Fruit fly (Drosophila melanogaster) whole organism, pupa: ENCODE data around the gene comm3.

Experiments
- CG10348 ChIP-seq: fragments of 200-800 bp; sonication (Bioruptor generic); IDR thresholded peaks from 2 replicates; pipeline ENCODE4 v1.3.6; 2022; ENCODE audit warnings: missing biosample characterization, missing genetic modification characterization
- CG12605 ChIP-seq: fragments of 200-800 bp; sonication (Bioruptor generic); IDR thresholded peaks from 2 replicates; pipeline ENCODE4 v1.3.6; 2022; ENCODE audit warnings: missing biosample characterization, missing genetic modification characterization
- CG13204 ChIP-seq: fragments of 200-800 bp; sonication (Bioruptor generic); optimal IDR thresholded peaks from 2 replicates; lab custom pipeline; 2018; ENCODE audit warnings: missing biosample characterization, mild to moderate bottlenecking, missing genetic modification characterization, moderate library complexity
- CG14655 ChIP-seq: fragments of 200-800 bp; sonication (Bioruptor generic); optimal IDR thresholded peaks from 3 replicates; lab custom pipeline; 2017; ENCODE audit warnings: mild to moderate bottlenecking, missing biosample characterization, missing genetic modification reagents, missing genetic modification characterization
- CG15710 ChIP-seq: fragments of 200-800 bp; sonication (Bioruptor generic); optimal IDR thresholded peaks from 2 replicates; lab custom pipeline; 2018; ENCODE audit warnings: missing biosample characterization, mild to moderate bottlenecking, missing genetic modification characterization, moderate library complexity
- CG17806 ChIP-seq: fragments of 200-800 bp; sonication (Bioruptor generic); optimal IDR thresholded peaks from 2 replicates; lab custom pipeline; 2018; ENCODE audit warnings: missing biosample characterization, mild to moderate bottlenecking, missing genetic modification characterization, moderate library complexity
- CG32121 ChIP-seq: fragments of 200-800 bp; sonication (Bioruptor generic); IDR thresholded peaks from 2 replicates; pipeline ENCODE4 v1.3.6; 2022; ENCODE audit warnings: missing biosample characterization, missing genetic modification characterization
- CG34367 ChIP-seq: fragments of 200-800 bp; sonication (Bioruptor generic); optimal IDR thresholded peaks from 2 replicates; lab custom pipeline; 2018; ENCODE audit warnings: missing biosample characterization, mild to moderate bottlenecking, missing genetic modification characterization
- CG4496 ChIP-seq: fragments of 200-800 bp; sonication (Bioruptor generic); IDR thresholded peaks from 3 replicates; pipeline ENCODE4 v1.3.6; 2022; ENCODE audit warnings: missing biosample characterization, missing genetic modification characterization
- CG8159 ChIP-seq: fragments of 200-800 bp; sonication (Bioruptor generic); optimal IDR thresholded peaks from 3 replicates; lab custom pipeline; 2018; ENCODE audit warnings: missing biosample characterization, mild to moderate bottlenecking, missing genetic modification characterization, moderate library complexity
- CG8301 ChIP-seq: fragments of 200-800 bp; sonication (Bioruptor generic); optimal IDR thresholded peaks from 2 replicates; lab custom pipeline; 2018; ENCODE audit warnings: missing biosample characterization, mild to moderate bottlenecking, missing genetic modification characterization
- CG9948 ChIP-seq: fragments of 200-800 bp; sonication (Bioruptor generic); optimal IDR thresholded peaks from 2 replicates; lab custom pipeline; 2018; ENCODE audit warnings: missing biosample characterization, mild to moderate bottlenecking, missing genetic modification characterization, moderate library complexity
- D1 ChIP-seq: fragments of 200-800 bp; sonication (Bioruptor generic); optimal IDR thresholded peaks from 2 replicates; lab custom pipeline; 2018; ENCODE audit warnings: missing biosample characterization, mild to moderate bottlenecking, missing genetic modification characterization, moderate library complexity
- EcR ChIP-seq: fragments of 200-800 bp; sonication (Bioruptor generic); optimal IDR thresholded peaks from 3 replicates; lab custom pipeline; 2019; ENCODE audit warnings: missing biosample characterization, missing genetic modification characterization, mild to moderate bottlenecking, moderate library complexity, missing genetic modification reagents
- Ets98B ChIP-seq: fragments of 200-800 bp; sonication (Bioruptor generic); IDR thresholded peaks from 2 replicates; pipeline ENCODE4 v1.3.6; 2022; ENCODE audit warnings: missing biosample characterization, missing genetic modification characterization
- Pif1A ChIP-seq: fragments of 200-800 bp; sonication (Bioruptor generic); optimal IDR thresholded peaks from 3 replicates; lab custom pipeline; 2016; ENCODE audit warnings: missing biosample characterization, missing genetic modification characterization
- Pif1B ChIP-seq: fragments of 200-800 bp; sonication (Bioruptor generic); optimal IDR thresholded peaks from 3 replicates; lab custom pipeline; 2016; ENCODE audit warnings: missing biosample characterization, missing genetic modification characterization
- Snoo ChIP-seq: fragments of 200-800 bp; sonication (Bioruptor generic); optimal IDR thresholded peaks from 3 replicates; lab custom pipeline; 2017; ENCODE audit warnings: missing biosample characterization, mild to moderate bottlenecking, missing genetic modification characterization, inconsistent platforms
- fd96Ca ChIP-seq: fragments of 200-800 bp; sonication (Bioruptor generic); IDR thresholded peaks from 3 replicates; pipeline ENCODE4 v1.3.6; 2022; ENCODE audit warnings: missing biosample characterization, missing genetic modification characterization
- gl ChIP-seq: fragments of 200-800 bp; sonication (Bioruptor generic); optimal IDR thresholded peaks from 2 replicates; lab custom pipeline; 2018; ENCODE audit warnings: missing biosample characterization, mild to moderate bottlenecking, missing genetic modification characterization
- rn ChIP-seq: fragments of 200-800 bp; sonication (Bioruptor generic); IDR thresholded peaks from 2 replicates; pipeline ENCODE4 v1.3.6; 2022; ENCODE audit warnings: missing biosample characterization, missing genetic modification characterization

The comm3 gene

DNA sequence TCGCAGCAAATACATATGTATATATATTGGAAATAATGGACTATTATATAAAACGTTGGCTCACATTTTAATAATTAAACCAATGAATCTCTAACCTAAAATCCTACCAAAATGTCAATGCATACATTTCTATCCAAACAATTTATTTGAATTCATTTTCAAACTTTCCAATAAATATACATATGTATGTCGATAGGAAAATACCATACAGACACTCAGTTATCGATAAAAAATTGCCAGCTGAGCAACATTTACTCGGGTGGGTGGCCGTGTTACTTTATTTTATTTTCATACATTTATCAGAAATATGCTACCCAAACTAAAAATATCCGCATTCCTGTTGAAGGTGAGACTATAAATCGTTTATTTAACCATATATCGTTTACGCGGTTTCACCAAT lies 71.2 kb downstream of the comm3 start, which contains the start of gene Ufsp2:
TSS of gene Ufsp2 (plus strand) at position 214 of the 400 bp plus-strand sequence.
- TF ChIP-seq CG8159 = no peak
- TF ChIP-seq D1 = no peak
- no peak for TF ChIP-seq CG32121 (GFP tag; lab: Robert Waterston, UW)
- no peak for TF ChIP-seq Pif1A
- no peak for TF ChIP-seq Ets98B (GFP tag; lab: Robert Waterston, UW)

DNA sequence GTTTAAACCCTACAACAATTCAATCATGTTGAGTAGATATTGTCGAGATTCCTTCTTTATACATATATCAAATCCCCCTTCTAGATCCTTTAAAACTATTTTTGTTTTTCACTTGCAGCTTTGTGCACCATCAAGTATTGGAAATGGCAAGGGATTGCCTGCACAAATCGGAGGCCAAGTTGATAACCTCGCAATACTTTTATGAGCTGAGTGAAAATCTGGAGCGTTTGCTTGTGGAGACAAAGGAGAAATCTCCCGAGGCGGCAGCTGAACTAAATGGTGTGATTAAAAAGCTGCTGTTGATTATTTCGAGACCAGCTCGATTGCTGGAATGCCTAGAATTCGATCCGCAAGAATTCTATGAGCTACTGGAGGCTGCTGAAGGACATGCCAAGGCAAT lies 77.0 kb downstream of the comm3 start:
- TF ChIP-seq D1 (no peak), CG10348 (GFP tag; lab: Robert Waterston, UW) (no peak), CG17806 (tag; lab: Kevin White, UChicago) (no peak), Pif1B (no peak), gl (tag; lab: Kevin White, UChicago) (no peak), EcR (GFP tag; lab: Kevin White, UChicago) (no peak), CG13204 (GFP tag; lab: Kevin White, UChicago) (no peak), CG34367 (no peak), CG8301 (tag; lab: Kevin White, UChicago) (no peak), CG4496 (GFP tag; lab: Robert Waterston, UW) (no peak), fd96Ca (GFP tag; lab: Robert Waterston, UW) (no peak), CG15710 (no peak), Ets98B (GFP tag; lab: Robert Waterston, UW) (no peak), rn (no peak), CG12605 (GFP tag; lab: Robert Waterston, UW) (no peak), CG9948 (tag; lab: Kevin White, UChicago) (no peak), CG8159 (no peak), CG14655 (no peak)

DNA sequence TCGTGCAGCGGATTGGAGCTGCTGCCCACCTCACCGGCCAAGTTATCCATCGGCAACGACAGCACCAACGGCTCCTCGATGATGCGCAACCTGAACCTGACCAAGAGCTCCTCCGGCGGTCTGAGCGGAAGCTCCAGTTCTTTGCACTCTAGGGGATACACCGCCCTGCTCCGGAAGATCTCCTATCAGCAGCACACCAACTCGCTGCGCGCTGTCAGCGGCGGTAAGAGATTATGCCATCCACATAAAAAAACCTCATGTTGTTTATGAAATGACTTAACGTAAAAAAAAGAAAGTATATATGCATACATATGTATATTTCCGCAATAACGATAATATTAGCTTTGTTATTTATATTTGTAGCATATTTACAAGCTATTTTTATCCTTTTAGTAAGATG lies 78.8 kb downstream of the comm3 start:
- TF ChIP-seq EcR (GFP tag; lab: Kevin White, UChicago) (peak; percentile 68), CG8159 (no peak)
- TF ChIP-seq, all 21 proteins: peak for 1

DNA sequence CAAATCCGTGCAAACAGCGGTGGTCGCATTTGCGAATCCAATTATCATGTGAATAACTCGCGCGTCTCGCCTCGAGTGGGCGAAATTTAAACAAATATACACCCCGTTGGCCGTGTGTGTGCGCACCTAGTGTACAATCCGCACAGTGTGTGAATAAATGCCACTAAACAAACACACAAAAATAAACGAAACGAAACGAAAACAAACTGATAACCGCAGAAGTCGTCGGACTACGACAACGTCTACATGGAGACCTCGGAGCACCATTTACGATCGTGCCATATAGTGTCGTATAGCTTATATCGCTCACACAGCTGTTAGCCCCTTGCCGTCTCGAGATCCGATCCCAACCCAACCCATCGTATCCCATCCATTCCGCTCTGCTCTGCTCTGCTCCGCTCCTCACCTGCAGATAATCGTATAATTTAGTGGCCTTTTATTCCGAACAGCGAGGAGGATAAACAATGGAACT lies 81.0 kb downstream of the comm3 start:
- TF ChIP-seq CG4496 (GFP tag; lab: Robert Waterston, UW) (peak; percentile 53; the same call in 1 of the 3 replicates), Ets98B (GFP tag; lab: Robert Waterston, UW) (peak; percentile 24; the same call in 1 of the 2 replicates), Pif1B (peak; percentile 25), CG9948 (tag; lab: Kevin White, UChicago) (no peak), CG34367 (no peak), gl (tag; lab: Kevin White, UChicago) (no peak), EcR (GFP tag; lab: Kevin White, UChicago) (peak; percentile 82), CG12605 (GFP tag; lab: Robert Waterston, UW) (peak; percentile 61; the same call in 1 of the 2 replicates), fd96Ca (GFP tag; lab: Robert Waterston, UW) (peak; percentile 57; the same call in 1 of the 3 replicates)

DNA sequence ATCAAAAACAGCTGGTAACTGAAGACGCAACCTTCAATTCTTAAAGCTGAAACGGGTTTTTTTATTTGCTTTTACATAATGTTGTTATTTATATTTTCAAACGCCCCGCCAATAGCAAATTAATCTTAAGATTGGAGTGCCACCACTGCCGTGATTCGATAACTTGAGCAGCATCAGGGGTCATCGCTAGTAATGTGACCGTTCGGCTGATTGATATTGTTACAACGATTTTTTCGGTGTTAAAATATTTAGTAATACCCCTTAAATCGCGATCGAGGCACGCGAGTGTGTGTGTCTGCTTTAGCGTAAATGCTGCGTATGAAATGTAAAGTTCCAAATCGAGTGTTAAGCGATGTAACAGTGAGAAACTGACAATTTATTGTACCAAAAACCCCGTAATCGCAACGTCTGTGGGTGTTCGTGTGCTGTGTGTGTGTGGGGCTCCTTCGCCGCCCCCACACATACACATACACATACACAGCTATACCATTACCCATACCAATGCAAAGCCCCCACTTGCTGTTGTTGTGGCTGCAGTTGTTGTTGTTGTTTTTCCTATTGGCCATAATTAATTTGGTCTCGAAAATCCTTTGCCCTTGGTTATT lies 81.6 kb downstream of the comm3 start, which contains the start of gene dop:
TSS of gene dop (plus strand) at position 185 of the 605 bp plus-strand sequence.
- TF ChIP-seq EcR (GFP tag; lab: Kevin White, UChicago) (no peak), Snoo (tag; lab: Kevin White, UChicago) (peak; percentile 20)

DNA sequence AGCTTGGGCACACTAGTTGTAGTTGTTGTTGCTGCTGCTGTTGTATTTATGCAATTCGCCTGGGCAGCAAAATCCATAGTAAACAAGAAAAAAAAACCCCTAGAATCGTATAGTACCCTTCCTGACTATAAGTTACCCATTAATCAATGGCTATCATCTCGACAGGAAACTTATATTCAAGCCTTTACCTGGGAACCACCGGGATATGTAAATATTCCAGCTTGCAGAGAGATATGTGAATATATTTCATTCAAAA lies 83.8 kb downstream of the comm3 start:
- TF ChIP-seq CG8301 (tag; lab: Kevin White, UChicago) = no peak
- no peak for TF ChIP-seq CG13204 (GFP tag; lab: Kevin White, UChicago)
- TF ChIP-seq CG15710 = no peak
